Worm (Caenorhabditis elegans): ENCODE data around the gene bre-3.

Gene bre-3

ce11 chrIII:9455980-9456658 is 29.2 kb downstream of the bre-3 start, which contains the start of the genes rheb-1 and spk-1:
rheb-1 (minus strand) TSS chrIII:9456030.
spk-1 (plus strand) TSS chrIII:9456608.
- TF ChIP-seq nhr-12 (tag; optimal IDR thresholded peaks at IDR 0.05) (no peak), ama-1 (optimal IDR thresholded peaks at IDR 0.05) (no peak), mdl-1 (tag; optimal IDR thresholded peaks at IDR 0.05) (peak in 1 of 2 experiments; percentile 6), ztf-1 (GFP tag; conservative IDR thresholded peaks at IDR 0.05) (no peak), ztf-4 (tag; optimal IDR thresholded peaks at IDR 0.05) (peak; percentile 91), lsy-2 (tag; optimal IDR thresholded peaks at IDR 0.05) (peak; percentile 98 to 99), nhr-11 (tag; optimal IDR thresholded peaks at IDR 0.05) (no peak), skn-1 (tag; optimal IDR thresholded peaks at IDR 0.05) (peak; percentile 92), C34F6.9 (tag; optimal IDR thresholded peaks at IDR 0.05) (peak; percentile 99), nhr-10 (tag; optimal IDR thresholded peaks at IDR 0.05) (no peak), R02D3.7 (tag; optimal IDR thresholded peaks at IDR 0.05) (no peak), lin-11 (tag; optimal IDR thresholded peaks at IDR 0.05) (peak; percentile 95), mab-5 (tag; optimal IDR thresholded peaks at IDR 0.05) (peak; percentile 67), unc-39 (tag; optimal IDR thresholded peaks at IDR 0.05) (no peak), egl-27 (tag; optimal IDR thresholded peaks at IDR 0.05) (peak; percentile 54), aly-2 (tag; optimal IDR thresholded peaks at IDR 0.05) (no peak), blmp-1 (tag; optimal IDR thresholded peaks at IDR 0.05; ENCODE audit: insufficient read depth) (peak; percentile 54), F13H6.1 (tag; optimal IDR thresholded peaks at IDR 0.05) (peak; percentile 92), Y55F3AM.14 (GFP tag; optimal IDR thresholded peaks at IDR 0.05) (peak; percentile 53), ceh-82 (tag; optimal IDR thresholded peaks at IDR 0.05) (peak; percentile 59), ZK546.5 (tag; optimal IDR thresholded peaks at IDR 0.05) (peak; percentile 97), nhr-21 (tag; optimal IDR thresholded peaks at IDR 0.05) (peak; percentile 88), zag-1 (tag; optimal IDR thresholded peaks at IDR 0.05) (peak; percentile 32), sma-9 (GFP tag; optimal IDR thresholded peaks at IDR 0.05) (peak; percentile 93), sma-9 (tag; optimal IDR thresholded peaks at IDR 0.05) (no peak), gmeb-1 (tag; optimal IDR thresholded peaks at IDR 0.05) (peak; percentile 82), nhr-237 (tag; optimal IDR thresholded peaks at IDR 0.05) (no peak), unc-55 (GFP tag; optimal IDR thresholded peaks at IDR 0.05) (peak; percentile 90), mbf-1 (tag; optimal IDR thresholded peaks at IDR 0.05) (no peak), nhr-129 (tag; optimal IDR thresholded peaks at IDR 0.05) (peak; percentile 90), sma-3 (GFP tag; optimal IDR thresholded peaks at IDR 0.05) (peak; percentile 93), ztf-11 (tag; optimal IDR thresholded peaks at IDR 0.05) (no peak), unc-62 (GFP tag; optimal IDR thresholded peaks at IDR 0.05) (no peak), crh-2 (tag; optimal IDR thresholded peaks at IDR 0.05) (peak; percentile 96), sem-4 (tag; optimal IDR thresholded peaks at IDR 0.05) (peak; percentile 93), elt-1 (tag; optimal IDR thresholded peaks at IDR 0.05) (no peak), snpc-4 (tag; optimal IDR thresholded peaks at IDR 0.05) (peak; percentile 77), peb-1 (tag; optimal IDR thresholded peaks at IDR 0.05) (no peak), alr-1 (tag; optimal IDR thresholded peaks at IDR 0.05) (no peak), dmd-4 (tag; optimal IDR thresholded peaks at IDR 0.05) (no peak), fos-1 (tag; optimal IDR thresholded peaks at IDR 0.05) (peak; percentile 88), nhr-23 (tag; optimal IDR thresholded peaks at IDR 0.05) (no peak), elt-3 (tag; optimal IDR thresholded peaks at IDR 0.05) (no peak), nhr-25 (tag; optimal IDR thresholded peaks at IDR 0.05) (peak; percentile 85), lin-13 (GFP tag; optimal IDR thresholded peaks at IDR 0.05) (peak; percentile 88), lin-39 (tag; optimal IDR thresholded peaks at IDR 0.05) (no peak), ceh-16 (tag; optimal IDR thresholded peaks at IDR 0.05) (peak; percentile 48), nhr-77 (tag; optimal IDR thresholded peaks at IDR 0.05) (no peak), nhr-6 (tag; optimal IDR thresholded peaks at IDR 0.05) (peak; percentile 83)
